Comparison of ENCODE assay signal across 5 worm cellular contexts in genomic region chrIV:17440417-17440816, ce11.
TF ChIP-seq lines count a peak whose summit lies in the region.

TSS of gene F08A7.1 (plus strand) at chrIV:17440607.

TF ChIP-seq in whole organism, L1 larva, 84 proteins besides CTCF, POLR2A, EP300 and RAD21:
- TF ChIP-seq elt-2 (tag; optimal IDR thresholded peaks at IDR 0.05; lab: Kevin White, UChicago) (peak; percentile 63), nhr-85 (tag; lab: Kevin White, UChicago) (peak; percentile 32), unc-130 (tag; optimal IDR thresholded peaks at IDR 0.05; lab: Kevin White, UChicago) (no peak), nhr-76 (tag; optimal IDR thresholded peaks at IDR 0.05; lab: Kevin White, UChicago) (no peak)

TF ChIP-seq in whole organism, L2 larva, 48 proteins besides CTCF, POLR2A, EP300 and RAD21:
- TF ChIP-seq egl-27 (tag; optimal IDR thresholded peaks at IDR 0.05; lab: Kevin White, UChicago) (no peak), dmd-4 (tag; optimal IDR thresholded peaks at IDR 0.05; lab: Kevin White, UChicago) (no peak), ztf-1 (GFP tag; conservative IDR thresholded peaks at IDR 0.05; lab: Robert Waterston, UW) (no peak), gmeb-1 (tag; optimal IDR thresholded peaks at IDR 0.05; lab: Kevin White, UChicago) (peak; percentile 44), fos-1 (tag; optimal IDR thresholded peaks at IDR 0.05; lab: Kevin White, UChicago) (peak; percentile 36), zag-1 (tag; optimal IDR thresholded peaks at IDR 0.05; lab: Kevin White, UChicago) (no peak)
TF ChIP-seq in whole organism, L2 larva: peak in this region for 2.

TF ChIP-seq in whole organism, L3 larva, 47 proteins besides CTCF, POLR2A, EP300 and RAD21:
- TF ChIP-seq pha-4 (tag; optimal IDR thresholded peaks at IDR 0.05; lab: Kevin White, UChicago) (peak; percentile 48), elt-2 (tag; optimal IDR thresholded peaks at IDR 0.05; lab: Kevin White, UChicago) (peak; percentile 71), ama-1 (optimal IDR thresholded peaks at IDR 0.05; lab: Kevin White, UChicago) (no peak), pqm-1 (tag; optimal IDR thresholded peaks at IDR 0.05; lab: Kevin White, UChicago) (peak; percentile 78), nhr-43 (tag; optimal IDR thresholded peaks at IDR 0.05; lab: Kevin White, UChicago; ENCODE audit: poor library complexity, severe bottlenecking) (no peak)

TF ChIP-seq in whole organism, L4 larva, 104 proteins besides CTCF, POLR2A, EP300 and RAD21:
- TF ChIP-seq daf-16 (GFP tag; optimal IDR thresholded peaks at IDR 0.05; lab: Kevin White, UChicago): no peak
- peak; percentile 48 for TF ChIP-seq daf-16 (tag; optimal IDR thresholded peaks at IDR 0.05; lab: Kevin White, UChicago)
- TF ChIP-seq nhr-28 (tag; optimal IDR thresholded peaks at IDR 0.05; lab: Kevin White, UChicago): peak; percentile 67
- peak; percentile 12 for TF ChIP-seq hlh-30 (tag; optimal IDR thresholded peaks at IDR 0.05; lab: Kevin White, UChicago; ENCODE audit: insufficient read depth)
- no peak for TF ChIP-seq unc-62 (GFP tag; optimal IDR thresholded peaks at IDR 0.05 in 1 of 2; lab: Kevin White, UChicago)
- TF ChIP-seq unc-62 (tag; optimal IDR thresholded peaks at IDR 0.05; lab: Kevin White, UChicago): no peak
- TF ChIP-seq dve-1 (tag; optimal IDR thresholded peaks at IDR 0.05; lab: Kevin White, UChicago; ENCODE audit: insufficient read depth): peak; percentile 56
- no peak for TF ChIP-seq mep-1 (tag; optimal IDR thresholded peaks at IDR 0.05; lab: Kevin White, UChicago)
- peak; percentile 72 for TF ChIP-seq pqm-1 (tag; optimal IDR thresholded peaks at IDR 0.05; lab: Kevin White, UChicago)
- TF ChIP-seq php-3 (GFP tag; IDR thresholded peaks at IDR 0.05; lab: Robert Waterston, UW): peak; percentile 64
- no peak for TF ChIP-seq lin-38 (GFP tag; IDR thresholded peaks at IDR 0.05; lab: Robert Waterston, UW)
- no peak for TF ChIP-seq pha-4 (GFP tag; IDR thresholded peaks at IDR 0.05; lab: Robert Waterston, UW)
- no peak for TF ChIP-seq pha-4 (tag; optimal IDR thresholded peaks at IDR 0.05; lab: Kevin White, UChicago)
- TF ChIP-seq spr-3 (GFP tag; optimal IDR thresholded peaks at IDR 0.05; lab: Kevin White, UChicago): no peak
- TF ChIP-seq nhr-77 (tag; optimal IDR thresholded peaks at IDR 0.05; lab: Kevin White, UChicago): peak; percentile 0
- TF ChIP-seq hlh-11 (tag; optimal IDR thresholded peaks at IDR 0.05; lab: Kevin White, UChicago): peak; percentile 24
- no peak for TF ChIP-seq F37D6.2 (tag; optimal IDR thresholded peaks at IDR 0.05; lab: Kevin White, UChicago)

TF ChIP-seq in whole organism, young adult, 124 proteins besides CTCF, POLR2A, EP300 and RAD21:
- no peak for TF ChIP-seq dpff-1 (tag; optimal IDR thresholded peaks at IDR 0.05; lab: Kevin White, UChicago)
- TF ChIP-seq ztf-18 (tag; optimal IDR thresholded peaks at IDR 0.05; lab: Kevin White, UChicago): no peak
- no peak for TF ChIP-seq aptf-2 (GFP tag; conservative IDR thresholded peaks at IDR 0.05; lab: Robert Waterston, UW)
- TF ChIP-seq nhr-80 (tag; optimal IDR thresholded peaks at IDR 0.05; lab: Kevin White, UChicago): peak; percentile 52
- no peak for TF ChIP-seq ets-4 (GFP tag; optimal IDR thresholded peaks at IDR 0.05; lab: Kevin White, UChicago)
